Worm (Caenorhabditis elegans): ENCODE data around the gene F59A7.11.

DNA sequence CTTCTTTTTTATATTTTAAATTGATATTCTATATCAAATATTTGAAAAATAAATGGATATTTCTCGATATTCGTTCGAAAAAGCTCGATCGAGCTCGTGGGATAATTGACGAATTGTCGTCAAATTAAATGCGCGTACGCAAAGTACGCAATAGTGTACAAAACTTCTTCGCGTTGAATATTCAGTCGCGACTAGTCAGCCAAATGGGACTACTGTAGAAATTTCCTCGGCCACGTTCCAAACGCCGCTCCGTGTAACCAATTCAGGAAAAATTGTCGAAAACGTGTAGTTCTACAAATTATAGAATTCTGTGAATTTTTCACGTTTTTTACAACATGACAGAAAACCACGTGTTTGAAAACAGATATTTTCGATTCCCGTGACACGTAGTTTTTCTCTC lies 5.3 kb downstream of the F59A7.11 start:
- TF ChIP-seq nhr-12 (tag; optimal IDR thresholded peaks at IDR 0.05) = no peak
- no peak for TF ChIP-seq ceh-90 (tag; optimal IDR thresholded peaks at IDR 0.05)
- no peak for TF ChIP-seq lin-39 (tag; optimal IDR thresholded peaks at IDR 0.05)
- TF ChIP-seq lin-13 (GFP tag; optimal IDR thresholded peaks at IDR 0.05) = peak; percentile 41
- TF ChIP-seq mef-2 (tag; optimal IDR thresholded peaks at IDR 0.05) = no peak
- no peak for TF ChIP-seq blmp-1 (tag; optimal IDR thresholded peaks at IDR 0.05)
- TF ChIP-seq hpl-2 (GFP tag; optimal IDR thresholded peaks at IDR 0.05) = peak; percentile 75

Data from whole organism, L1 larva.